Fruit fly (Drosophila melanogaster) ovary, adult (tissue): Measurements from ENCODE around the gene wls.
A peak's percentile ranks its signal among the peaks of the same experiment; 100 is the strongest.

Experiments used
- CG17801 ChIP-seq: fragments of 200-800 bp; optimal IDR thresholded peaks from 2 replicates; lab custom pipeline; 2019; ENCODE audit warnings: missing biosample characterization, mild to moderate bottlenecking, missing genetic modification characterization, moderate library complexity; ENCODE audit not compliant: partially characterized antibody

wls gene

DNA sequence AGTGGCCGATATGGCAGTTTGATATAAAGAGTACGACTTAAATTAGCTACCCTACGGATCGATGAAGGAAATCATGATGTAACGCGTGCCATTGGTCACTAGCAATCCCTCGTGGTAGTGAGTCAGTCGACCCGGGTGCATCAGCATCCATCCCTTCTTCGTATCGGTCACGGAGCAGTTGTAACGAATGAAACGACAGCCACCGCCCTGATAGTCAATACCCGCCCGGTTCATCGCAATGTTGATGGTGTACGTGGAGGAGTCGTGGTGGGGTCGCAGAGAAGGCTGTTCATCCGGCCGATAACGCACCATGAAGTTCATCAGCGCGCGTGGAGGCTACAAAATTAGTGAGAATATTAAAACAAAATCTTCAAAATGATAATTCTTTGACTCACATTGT, 28.9 kb upstream of the wls start:
- TF ChIP-seq CG17801 (GFP tag; lab: Kevin White, UChicago) = no peak

DNA sequence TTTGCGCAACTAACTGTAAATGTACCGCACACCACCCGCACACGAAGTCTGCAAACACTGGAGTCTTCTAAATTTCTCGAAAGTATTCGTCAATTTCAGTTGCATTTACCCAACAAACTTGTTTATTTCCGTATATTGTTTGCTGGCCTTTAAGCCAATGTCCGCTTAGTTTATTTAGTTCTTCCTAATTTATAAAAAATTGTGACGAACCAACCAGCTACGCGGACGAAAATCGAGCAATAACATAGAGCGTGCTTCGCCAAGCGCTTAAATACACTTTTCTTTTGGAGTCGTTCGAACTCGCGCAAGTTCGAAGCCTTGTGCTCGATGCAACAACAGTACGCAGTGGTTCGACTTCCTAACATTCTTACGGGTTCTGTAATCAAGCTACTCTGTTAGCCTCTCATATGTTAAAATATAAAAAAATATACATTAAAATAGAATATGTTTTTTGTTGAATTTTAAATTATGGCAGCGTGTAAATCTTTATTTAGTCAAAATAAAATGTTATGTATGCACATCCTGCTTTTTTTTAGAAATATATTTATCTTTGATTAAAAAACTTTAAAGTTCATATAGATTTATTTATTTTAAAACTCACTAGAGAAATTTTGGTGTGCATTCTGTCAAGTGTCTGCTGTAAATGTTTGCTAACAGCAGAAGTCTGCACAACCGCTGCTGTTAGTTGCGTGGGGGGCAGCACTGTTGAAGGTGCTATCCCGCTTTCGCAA, 28.0 kb upstream of the wls start, which contains the start of gene GlcAT-P:
GlcAT-P (minus strand) TSS at position 246 of the 731 bp plus-strand sequence.
- TF ChIP-seq CG17801 (GFP tag; lab: Kevin White, UChicago) = peak; percentile 79

DNA sequence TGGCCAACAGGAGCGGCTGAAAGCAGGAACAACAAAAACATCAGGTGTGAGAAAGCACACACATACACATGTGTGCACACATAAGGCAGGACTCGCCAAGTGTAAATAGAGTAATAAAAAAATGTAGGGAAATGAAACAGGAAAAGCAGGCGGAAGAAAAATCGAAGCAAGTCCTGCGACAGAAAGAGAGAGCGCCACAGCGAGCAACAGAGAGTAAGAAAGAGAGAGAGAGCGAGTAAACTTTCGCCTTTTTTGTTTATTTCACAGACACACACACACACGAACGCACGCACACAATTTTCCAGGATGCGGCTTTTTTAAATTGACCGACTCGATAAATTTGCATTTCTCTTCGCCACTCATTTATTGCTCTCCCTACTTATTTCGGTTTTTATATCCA, 27.4 kb upstream of the wls start:
- TF ChIP-seq CG17801 (GFP tag; lab: Kevin White, UChicago) = no peak

DNA sequence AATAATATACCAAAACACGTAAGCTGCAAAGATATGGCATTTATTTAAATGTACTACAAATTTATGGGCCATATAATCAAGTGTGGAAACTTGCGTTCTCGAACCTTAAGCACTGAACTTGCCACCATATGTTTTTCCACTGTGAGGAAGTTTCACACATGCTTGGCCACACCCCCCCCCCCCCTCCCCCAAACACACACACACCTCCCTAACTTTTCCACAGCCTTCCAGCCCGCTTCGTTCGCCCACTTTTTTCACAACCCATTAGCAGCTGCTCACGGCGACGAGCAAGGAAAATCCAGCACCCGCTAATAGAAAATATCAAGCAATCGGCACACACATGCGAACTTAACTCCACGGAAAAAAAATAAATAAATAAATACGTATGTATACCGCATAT, 25.9 kb upstream of the wls start:
- no peak for TF ChIP-seq CG17801 (GFP tag; lab: Kevin White, UChicago)

DNA sequence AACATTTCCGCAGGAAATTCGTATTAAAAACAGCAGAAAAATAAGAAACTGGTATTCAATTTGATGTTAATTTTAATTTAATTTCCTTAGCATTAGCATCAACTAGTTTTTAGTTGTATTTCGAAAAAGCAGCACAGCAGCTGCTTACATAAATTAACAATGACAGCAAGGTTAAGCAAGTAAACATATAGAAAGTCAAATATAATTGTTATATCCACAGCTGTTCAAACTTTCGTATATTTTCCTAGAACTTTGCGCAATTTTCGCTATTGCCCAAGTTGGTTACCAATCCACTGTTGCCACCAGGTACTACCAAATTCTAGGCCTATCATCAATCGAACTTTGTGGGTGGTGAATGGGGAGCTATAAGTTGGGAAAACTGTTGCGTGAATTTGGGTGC, 20.6 kb upstream of the wls start:
- TF ChIP-seq CG17801 (GFP tag; lab: Kevin White, UChicago) = no peak

DNA sequence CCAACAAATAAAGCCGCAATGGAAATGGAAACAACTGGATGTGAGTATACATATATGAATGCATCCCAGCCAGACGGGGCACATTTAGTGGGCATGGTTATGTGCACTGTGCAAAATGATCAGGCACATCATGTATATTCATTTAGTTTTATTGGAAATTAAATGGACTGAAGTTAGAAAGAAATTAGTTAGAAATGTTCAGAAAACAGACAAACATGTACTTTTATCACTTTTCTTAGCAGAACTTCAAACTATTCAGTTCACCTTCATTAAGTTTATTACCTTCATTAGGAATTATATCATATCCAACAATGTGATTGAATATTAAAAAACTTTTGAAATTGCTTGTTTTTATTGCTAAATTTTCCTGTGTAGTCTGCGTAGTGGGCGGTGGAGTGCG, 17.3 kb upstream of the wls start:
- TF ChIP-seq CG17801 (GFP tag; lab: Kevin White, UChicago) = no peak

DNA sequence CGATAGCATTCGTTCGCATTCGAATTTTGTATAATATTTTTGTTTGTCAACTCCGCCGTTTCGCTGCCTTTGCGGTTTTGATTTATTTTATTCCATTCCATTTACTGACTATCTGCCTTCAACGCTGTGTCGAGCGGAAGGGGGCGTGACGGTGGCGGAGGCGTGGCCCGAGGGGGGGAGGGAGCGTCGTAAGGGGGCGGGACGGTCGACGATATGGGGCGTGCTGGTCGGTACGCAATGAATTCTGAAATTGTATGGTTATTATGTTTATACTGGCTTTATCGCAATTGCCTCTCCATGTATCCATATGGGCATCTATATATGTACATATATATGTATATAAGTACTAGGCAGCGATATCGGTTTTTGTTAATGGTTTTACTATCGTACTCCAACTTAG, 14.5 kb upstream of the wls start:
- no peak for TF ChIP-seq CG17801 (GFP tag; lab: Kevin White, UChicago)

DNA sequence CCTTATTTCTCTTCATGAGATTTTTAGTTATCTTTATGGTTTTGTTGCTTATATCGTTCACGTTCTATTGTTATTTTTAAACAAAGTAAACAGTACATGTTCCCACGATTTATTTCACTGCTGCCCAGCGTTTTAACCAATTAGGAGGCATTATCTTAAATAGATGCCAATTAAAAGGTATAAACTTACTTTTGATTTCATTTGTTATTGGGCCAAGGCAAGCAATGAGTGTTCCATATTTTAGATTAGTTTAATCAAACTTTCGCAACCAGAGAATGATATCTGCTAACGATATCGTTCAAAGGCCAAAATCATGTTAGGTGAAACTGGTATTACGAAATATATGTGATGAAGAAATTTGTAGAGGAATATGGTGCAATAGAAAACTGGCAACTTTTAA, 13.6 kb upstream of the wls start:
- TF ChIP-seq CG17801 (GFP tag; lab: Kevin White, UChicago) = no peak

DNA sequence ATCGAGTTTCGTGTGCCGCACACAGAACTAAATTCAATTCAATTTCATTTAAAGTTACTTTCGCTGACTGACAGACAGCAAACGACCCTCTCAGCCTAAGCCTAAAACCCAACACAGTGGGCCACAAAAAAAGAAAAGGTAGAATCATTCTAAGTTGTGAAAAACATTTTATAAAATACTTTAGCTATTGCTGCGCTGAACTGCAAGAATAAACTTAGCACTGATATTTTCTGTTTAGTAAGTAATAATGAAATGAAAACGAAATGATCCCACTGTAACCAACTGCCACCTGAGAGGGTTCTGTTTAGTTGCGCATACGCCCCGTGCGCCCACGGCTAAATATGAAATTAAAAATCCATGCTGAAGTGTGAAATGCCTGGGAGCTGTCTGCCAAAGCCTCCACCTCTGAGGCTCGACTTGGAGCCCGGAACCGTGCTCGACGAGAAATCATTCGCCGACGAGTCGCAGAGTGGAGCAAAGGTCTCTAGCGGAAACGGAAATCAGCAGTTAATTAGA, 3.7 kb upstream of the wls start, which contains the start of gene CG14142:
CG14142 (plus strand) TSS at position 466 of the 516 bp plus-strand sequence.
- no peak for TF ChIP-seq CG17801 (GFP tag; lab: Kevin White, UChicago)

DNA sequence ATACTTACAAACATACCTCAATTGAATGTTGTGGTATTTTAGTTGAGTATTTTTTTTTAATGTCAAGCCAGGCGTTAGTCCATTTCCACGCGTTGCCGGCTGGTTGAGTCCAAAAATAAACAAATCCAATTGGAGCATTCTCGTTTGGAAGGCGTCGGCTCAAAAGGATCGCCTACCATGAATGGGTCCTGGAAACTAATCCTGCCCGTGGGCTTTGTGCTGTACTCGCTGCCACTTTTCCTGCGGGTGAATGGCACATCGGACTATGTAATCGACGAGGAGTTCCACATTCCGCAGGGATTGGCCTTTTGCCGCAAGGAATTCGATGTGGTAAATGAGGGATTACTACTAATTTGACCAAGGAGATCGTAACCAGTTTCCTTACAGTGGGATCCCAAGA, 4.5 kb downstream of the wls start, which contains the start of gene Alg10:
Alg10 (plus strand) TSS at position 73 of the 400 bp plus-strand sequence.
- TF ChIP-seq CG17801 (GFP tag; lab: Kevin White, UChicago) = no peak

DNA sequence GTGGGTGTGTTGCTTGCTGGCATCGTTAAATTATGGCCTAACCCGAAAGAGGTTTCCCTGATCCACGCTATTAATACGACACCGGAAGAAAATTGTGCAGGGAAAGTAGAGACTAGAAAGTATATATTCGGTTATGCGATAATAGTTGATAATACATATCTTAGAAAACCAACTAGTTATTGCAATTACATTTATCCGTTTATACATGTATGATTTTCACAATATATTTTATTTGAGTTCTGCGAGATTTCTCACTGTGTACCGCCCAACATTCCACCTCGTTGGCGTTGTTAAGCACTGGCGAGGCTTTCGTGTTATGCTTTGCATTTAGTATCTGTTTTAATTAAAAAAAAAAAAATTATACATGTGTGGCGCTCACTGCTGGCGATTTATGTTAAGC, 14.0 kb downstream of the wls start:
- no peak for TF ChIP-seq CG17801 (GFP tag; lab: Kevin White, UChicago)

DNA sequence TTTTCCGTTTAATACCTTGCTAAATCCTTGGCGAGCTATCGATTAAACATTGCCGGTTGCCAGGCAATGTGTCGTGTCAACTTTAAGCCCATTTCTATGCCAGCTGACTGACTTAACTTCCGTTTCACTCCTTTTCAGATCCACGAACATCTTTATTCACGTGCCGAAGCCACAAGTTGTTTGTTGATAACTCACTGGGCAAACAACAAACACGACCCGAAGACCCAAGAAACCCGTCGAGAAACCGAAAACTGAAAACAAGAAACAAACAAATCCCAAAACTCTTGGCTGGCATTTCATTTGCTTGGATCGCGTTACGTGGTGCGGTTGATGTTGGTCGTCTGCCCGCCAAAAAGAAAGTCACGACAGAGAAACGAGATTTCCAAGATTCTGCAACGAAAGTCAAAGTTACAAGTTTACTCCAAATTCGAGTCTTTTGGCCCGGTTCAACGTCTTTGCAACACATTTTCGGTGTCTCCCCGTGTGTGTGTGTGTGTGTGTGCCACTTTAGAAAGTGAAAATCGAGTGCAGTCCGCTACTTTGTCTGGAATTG, 18.6 kb downstream of the wls start, which contains the start of gene CG6216:
CG6216 (minus strand) TSS at position 51 of the 553 bp plus-strand sequence.
- TF ChIP-seq CG17801 (GFP tag; lab: Kevin White, UChicago) = no peak

DNA sequence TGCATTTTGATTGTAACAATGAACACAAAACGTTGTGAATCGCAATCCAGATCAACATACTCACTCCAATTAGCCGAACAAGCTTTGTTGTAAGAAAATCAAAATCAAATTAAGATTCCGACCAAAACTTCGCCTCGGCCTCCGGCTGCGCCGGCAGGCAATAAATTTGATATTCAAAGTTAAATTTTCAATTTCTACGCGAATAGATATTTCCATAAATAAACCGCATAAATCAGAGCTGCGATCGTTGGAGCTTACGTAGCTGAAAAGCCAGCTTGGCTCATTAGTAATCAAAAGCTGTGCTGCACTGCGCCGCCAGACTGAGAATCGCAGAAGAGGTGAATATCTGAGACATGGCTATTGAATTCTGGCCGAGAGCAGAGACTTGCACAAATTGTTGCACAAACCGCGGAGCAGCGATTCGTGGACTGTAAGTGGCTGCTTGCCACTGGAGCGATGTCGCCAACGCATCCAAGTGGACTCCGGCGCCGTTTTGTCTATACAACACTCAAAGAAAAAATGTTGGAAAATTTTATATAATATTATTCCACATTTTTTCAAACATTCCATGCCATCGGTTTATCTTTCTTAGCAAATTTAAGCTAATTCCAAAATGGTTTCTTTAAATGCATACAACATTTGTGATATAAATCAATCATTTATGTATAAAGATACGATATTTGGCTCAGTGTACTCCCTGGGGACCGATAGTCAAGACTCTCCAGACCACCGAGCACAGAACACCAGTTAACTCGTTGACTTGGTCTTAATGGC, 20.8 kb downstream of the wls start:
- TF ChIP-seq CG17801 (GFP tag; lab: Kevin White, UChicago) = no peak

DNA sequence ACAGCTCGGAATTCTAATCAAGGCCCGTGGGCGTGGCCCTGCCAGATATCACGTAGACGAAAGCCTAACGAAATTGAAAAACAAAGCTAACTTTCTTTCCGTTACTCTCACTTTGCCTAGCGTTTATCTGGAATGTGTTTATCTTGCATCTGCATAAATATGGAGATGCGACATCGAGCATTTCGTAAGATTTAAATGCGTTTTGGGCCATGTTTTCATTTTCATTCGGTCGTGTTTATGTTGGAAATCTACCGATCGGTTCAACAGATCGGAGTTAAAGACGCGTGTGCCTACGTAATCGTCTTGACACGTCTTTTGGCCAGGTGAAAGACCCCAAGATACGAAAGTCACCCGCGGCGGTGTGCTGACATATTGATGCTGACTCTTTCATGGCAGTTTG, 21.8 kb downstream of the wls start:
- TF ChIP-seq CG17801 (GFP tag; lab: Kevin White, UChicago) = no peak

DNA sequence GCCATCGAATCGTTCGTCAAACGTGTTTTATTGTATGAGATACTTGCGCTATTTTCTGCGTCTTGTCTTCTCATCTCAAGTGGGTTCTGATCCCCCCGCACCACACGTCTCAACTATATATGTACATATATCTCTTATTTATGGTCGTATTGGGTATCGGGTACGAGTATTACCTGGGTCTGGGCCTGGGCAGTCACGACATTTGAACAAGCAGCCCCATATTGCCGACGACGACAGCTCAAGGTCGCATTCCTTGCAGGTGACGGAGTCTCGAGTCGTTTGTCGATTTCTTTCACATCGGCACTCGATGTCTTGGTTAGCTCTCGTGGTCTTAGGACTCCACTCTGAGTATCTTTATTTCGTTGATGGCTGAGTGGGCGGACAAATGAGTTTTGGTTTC, 24.4 kb downstream of the wls start:
- no peak for TF ChIP-seq CG17801 (GFP tag; lab: Kevin White, UChicago)
